Fruit fly (Drosophila melanogaster) whole organism, embryonic: ENCODE results near the gene CG6126.

Experiments used
- Ada2b ChIP-seq: fragments of 200-800 bp; sonication (Bioruptor generic); IDR thresholded peaks from 2 replicates; pipeline ENCODE4 v1.3.6; 2022; ENCODE audit warnings: missing biosample characterization, missing genetic modification characterization
- Atf3 ChIP-seq: fragments of 200-800 bp; sonication (Bioruptor generic); optimal IDR thresholded peaks from 3 replicates; lab custom pipeline; 2016; ENCODE audit warnings: missing biosample characterization, missing genetic modification characterization
- BtbVII ChIP-seq: fragments of 200-800 bp; sonication (Bioruptor generic); optimal IDR thresholded peaks from 3 replicates; lab custom pipeline; 2017; ENCODE audit warnings: missing biosample characterization, mild to moderate bottlenecking, missing genetic modification characterization
- CG12219 ChIP-seq: fragments of 200-800 bp; sonication (Bioruptor generic); optimal IDR thresholded peaks from 3 replicates; lab custom pipeline; 2018; ENCODE audit warnings: missing biosample characterization, mild to moderate bottlenecking, missing genetic modification characterization
- CG12236 ChIP-seq: fragments of 200-800 bp; sonication (Bioruptor generic); optimal IDR thresholded peaks from 2 replicates; lab custom pipeline; 2016; ENCODE audit warnings: missing biosample characterization, missing genetic modification characterization
- CG12299 ChIP-seq: fragments of 200-800 bp; sonication (Bioruptor generic); optimal IDR thresholded peaks from 2 replicates; lab custom pipeline; 2018; ENCODE audit warnings: missing biosample characterization, mild to moderate bottlenecking, missing genetic modification characterization
- CG13287 ChIP-seq: fragments of 200-800 bp; sonication (Bioruptor generic); IDR thresholded peaks from 2 replicates; pipeline ENCODE4 v1.3.6; 2022; ENCODE audit warnings: missing biosample characterization, missing genetic modification characterization; ENCODE audit not compliant: partially characterized antibody
- CG14441 ChIP-seq: fragments of 200-800 bp; sonication (Bioruptor generic); IDR thresholded peaks from 2 replicates; pipeline ENCODE4 v1.3.6; 2022; ENCODE audit warnings: missing biosample characterization, missing genetic modification characterization
- CG14965 ChIP-seq: fragments of 200-800 bp; sonication (Bioruptor generic); optimal IDR thresholded peaks from 2 replicates; lab custom pipeline; 2016; ENCODE audit warnings: missing biosample characterization, missing genetic modification characterization, borderline replicate concordance
- CG17359 ChIP-seq: fragments of 200-800 bp; sonication (Bioruptor generic); optimal IDR thresholded peaks from 3 replicates; lab custom pipeline; 2018; ENCODE audit warnings: missing biosample characterization, mild to moderate bottlenecking, missing genetic modification characterization, moderate library complexity
- CG17361 ChIP-seq: fragments of 200-800 bp; sonication (Bioruptor generic); IDR thresholded peaks from 3 replicates; pipeline ENCODE4 v1.3.6; 2022; ENCODE audit warnings: missing biosample characterization, missing genetic modification characterization
- CG18476 ChIP-seq: fragments of 200-800 bp; sonication (Bioruptor generic); optimal IDR thresholded peaks from 2 replicates; lab custom pipeline; 2016; ENCODE audit warnings: missing biosample characterization, mild to moderate bottlenecking, missing genetic modification characterization
- CG2202 ChIP-seq: fragments of 200-800 bp; sonication (Bioruptor generic); optimal IDR thresholded peaks from 2 replicates; lab custom pipeline; 2018; ENCODE audit warnings: missing biosample characterization, mild to moderate bottlenecking, missing genetic modification characterization
- CG2678 ChIP-seq: fragments of 200-800 bp; sonication (Bioruptor generic); optimal IDR thresholded peaks from 3 replicates; lab custom pipeline; 2019; ENCODE audit warnings: missing biosample characterization, mild to moderate bottlenecking, missing genetic modification characterization, moderate library complexity
- CG7556 ChIP-seq: fragments of 200-800 bp; sonication (Bioruptor generic); optimal IDR thresholded peaks from 2 replicates; lab custom pipeline; 2017; ENCODE audit warnings: missing biosample characterization, mild to moderate bottlenecking, missing genetic modification characterization
- CG7987 ChIP-seq: fragments of 200-800 bp; sonication (Bioruptor generic); optimal IDR thresholded peaks from 2 replicates; lab custom pipeline; 2018; ENCODE audit warnings: missing biosample characterization, mild to moderate bottlenecking, missing genetic modification characterization, moderate library complexity
- CG9797 ChIP-seq: fragments of 200-800 bp; sonication (Bioruptor generic); optimal IDR thresholded peaks from 3 replicates; lab custom pipeline; 2018; ENCODE audit warnings: missing biosample characterization, mild to moderate bottlenecking, missing genetic modification characterization
- CG9817 ChIP-seq: fragments of 200-800 bp; sonication (Bioruptor generic); optimal IDR thresholded peaks from 2 replicates; lab custom pipeline; 2018; ENCODE audit warnings: missing biosample characterization, mild to moderate bottlenecking, missing genetic modification characterization, moderate library complexity
- CoRest ChIP-seq: fragments of 200-800 bp; sonication (Bioruptor generic); optimal IDR thresholded peaks from 3 replicates; lab custom pipeline; 2018; ENCODE audit warnings: missing biosample characterization, mild to moderate bottlenecking, missing genetic modification characterization, moderate library complexity
- Fer2 ChIP-seq: fragments of 200-800 bp; sonication (Bioruptor generic); optimal IDR thresholded peaks from 2 replicates; lab custom pipeline; 2018; ENCODE audit warnings: missing biosample characterization, mild to moderate bottlenecking, missing genetic modification characterization, moderate library complexity
- MESR4 ChIP-seq: fragments of 200-800 bp; sonication (Bioruptor generic); optimal IDR thresholded peaks from 2 replicates; lab custom pipeline; 2018; ENCODE audit warnings: missing biosample characterization, mild to moderate bottlenecking, missing genetic modification characterization, moderate library complexity
- Nf-YB ChIP-seq: fragments of 200-800 bp; sonication (Bioruptor generic); optimal IDR thresholded peaks from 3 replicates; lab custom pipeline; 2019; ENCODE audit warnings: missing biosample characterization, mild to moderate bottlenecking, missing genetic modification characterization, moderate library complexity
- Ptx1 ChIP-seq: fragments of 200-800 bp; sonication (Bioruptor generic); IDR thresholded peaks from 2 replicates; pipeline ENCODE4 v1.3.6; 2022; ENCODE audit warnings: missing biosample characterization, missing genetic modification characterization
- Stat92E ChIP-seq, 3 experiments: fragments of >200 bp in 2 of 3; fragments of 200-800 bp in 1 of 3; sonication (Bioruptor generic) in 1 of 3; optimal IDR thresholded peaks; 2 replicates each; lab custom pipeline; 2017 to 2019; ENCODE audit warnings: missing biosample characterization in 3 of 3, missing genetic modification characterization in 3 of 3, mild to moderate bottlenecking in 1 of 3, moderate library complexity in 1 of 3
- YL-1 ChIP-seq: fragments of 200-800 bp; sonication (Bioruptor generic); optimal IDR thresholded peaks from 3 replicates; lab custom pipeline; 2017; ENCODE audit warnings: missing biosample characterization, mild to moderate bottlenecking, missing genetic modification characterization
- ara ChIP-seq: fragments of 200-800 bp; sonication (Bioruptor generic); IDR thresholded peaks from 2 replicates; pipeline ENCODE4 v1.3.6; 2022; ENCODE audit warnings: missing biosample characterization, missing genetic modification characterization
- ato ChIP-seq: fragments of 200-800 bp; sonication (Bioruptor generic); IDR thresholded peaks from 2 replicates; pipeline ENCODE4 v1.3.6; 2022; ENCODE audit warnings: missing biosample characterization, missing genetic modification characterization; ENCODE audit not compliant: partially characterized antibody
- br ChIP-seq: fragments of >200 bp; optimal IDR thresholded peaks from 2 replicates; lab custom pipeline; 2017
- chn ChIP-seq: fragments of 200-800 bp; sonication (Bioruptor generic); optimal IDR thresholded peaks from 2 replicates; lab custom pipeline; 2016; ENCODE audit warnings: missing biosample characterization, missing genetic modification characterization
- crc ChIP-seq: fragments of 200-800 bp; sonication (Bioruptor generic); optimal IDR thresholded peaks from 2 replicates; lab custom pipeline; 2016; ENCODE audit warnings: missing biosample characterization, missing genetic modification characterization
- dati ChIP-seq: fragments of 200-800 bp; sonication (Bioruptor generic); IDR thresholded peaks from 2 replicates; pipeline ENCODE4 v1.3.6; 2022; ENCODE audit warnings: missing biosample characterization, missing genetic modification characterization
- emc ChIP-seq: fragments of 200-800 bp; sonication (Bioruptor generic); optimal IDR thresholded peaks from 2 replicates; lab custom pipeline; 2016; ENCODE audit warnings: missing biosample characterization, missing genetic modification characterization
- ewg ChIP-seq: fragments of 200-800 bp; sonication (Bioruptor generic); optimal IDR thresholded peaks from 3 replicates; lab custom pipeline; 2017; ENCODE audit warnings: mild to moderate bottlenecking, missing biosample characterization, missing genetic modification reagents, missing genetic modification characterization
- fd96Cb ChIP-seq: fragments of 200-800 bp; sonication (Bioruptor generic); optimal IDR thresholded peaks from 2 replicates; lab custom pipeline; 2018; ENCODE audit warnings: missing biosample characterization, mild to moderate bottlenecking, missing genetic modification characterization, moderate library complexity
- ftz-f1 ChIP-seq: fragments of 200-800 bp; sonication (Bioruptor generic); optimal IDR thresholded peaks from 2 replicates; lab custom pipeline; 2016; ENCODE audit warnings: missing biosample characterization, missing genetic modification characterization
- gcm2 ChIP-seq: fragments of 200-800 bp; sonication (Bioruptor generic); optimal IDR thresholded peaks from 2 replicates; lab custom pipeline; 2016; ENCODE audit warnings: missing biosample characterization, missing genetic modification characterization
- inv ChIP-seq: fragments of 200-800 bp; sonication (Bioruptor generic); IDR thresholded peaks from 2 replicates; pipeline ENCODE4 v1.3.6; 2022; ENCODE audit warnings: missing biosample characterization, missing genetic modification characterization; ENCODE audit not compliant: partially characterized antibody
- nerfin-1 ChIP-seq: fragments of 200-800 bp; sonication (Bioruptor generic); optimal IDR thresholded peaks from 3 replicates; lab custom pipeline; 2019; ENCODE audit warnings: missing biosample characterization, mild to moderate bottlenecking, missing genetic modification characterization, moderate library complexity
- nerfin-2 ChIP-seq: fragments of 200-800 bp; sonication (Bioruptor generic); IDR thresholded peaks from 2 replicates; pipeline ENCODE4 v1.3.6; 2022; ENCODE audit warnings: missing biosample characterization, missing genetic modification characterization; ENCODE audit not compliant: partially characterized antibody
- pan ChIP-seq, 4 experiments: fragments of >200 bp in 3 of 4; fragments of 200-800 bp in 1 of 4; sonication (Bioruptor generic) in 1 of 4; optimal IDR thresholded peaks in 3 of 4; IDR thresholded peaks in 1 of 4; 2 replicates each; pipeline versions ENCODE4 v1.3.6 to Lab custom; 2017 to 2022; ENCODE audit warnings: missing biosample characterization in 2 of 4, missing genetic modification characterization in 2 of 4, mixed read lengths in 1 of 4
- pros ChIP-seq: fragments of 200-800 bp; sonication (Bioruptor generic); optimal IDR thresholded peaks from 3 replicates; lab custom pipeline; 2019; ENCODE audit warnings: missing biosample characterization, mild to moderate bottlenecking, missing genetic modification characterization, moderate library complexity
- ro ChIP-seq: fragments of 200-800 bp; sonication (Bioruptor generic); IDR thresholded peaks from 2 replicates; pipeline ENCODE4 v1.3.6; 2022; ENCODE audit warnings: missing biosample characterization, missing genetic modification characterization
- sima ChIP-seq: fragments of 200-800 bp; sonication (Bioruptor generic); optimal IDR thresholded peaks from 2 replicates; lab custom pipeline; 2016; ENCODE audit warnings: missing biosample characterization, missing genetic modification characterization
- sqz ChIP-seq: fragments of 200-800 bp; sonication (Bioruptor generic); optimal IDR thresholded peaks from 3 replicates; lab custom pipeline; 2018; ENCODE audit warnings: missing biosample characterization, mild to moderate bottlenecking, missing genetic modification characterization
- tin ChIP-seq: fragments of 200-800 bp; sonication (Bioruptor generic); optimal IDR thresholded peaks from 3 replicates; lab custom pipeline; 2016; ENCODE audit warnings: missing biosample characterization, missing genetic modification characterization
- tll ChIP-seq, 2 experiments: fragments of 200-800 bp in 1 of 2; fragments of >200 bp in 1 of 2; sonication (Bioruptor generic) in 1 of 2; optimal IDR thresholded peaks; 2 replicates each; lab custom pipeline; 2017 to 2019; ENCODE audit warnings: missing biosample characterization in 2 of 2, missing genetic modification characterization in 2 of 2, mild to moderate bottlenecking in 1 of 2, moderate library complexity in 1 of 2
- zfh2 ChIP-seq: fragments of 200-800 bp; sonication (Bioruptor generic); optimal IDR thresholded peaks from 2 replicates; lab custom pipeline; 2016; ENCODE audit warnings: missing biosample characterization, missing genetic modification characterization

The CG6126 gene

dm6 chr3R:16231385-16232307 is 28.8 kb upstream of the CG6126 start (continued):
- no peak for TF ChIP-seq ato (GFP tag; lab: Robert Waterston, UW)
- no peak for TF ChIP-seq Ada2b (GFP tag; lab: Robert Waterston, UW)
- TF ChIP-seq sima, result peak; percentile 64
- TF ChIP-seq CG2202, result peak; percentile 34
- peak; percentile 50 for TF ChIP-seq CG12299 (tag; lab: Kevin White, UChicago)
- no peak for TF ChIP-seq ara (GFP tag; lab: Robert Waterston, UW)
- TF ChIP-seq YL-1 (GFP tag; lab: Kevin White, UChicago), result peak; percentile 14
- peak; percentile 85 for TF ChIP-seq CoRest (tag; lab: Kevin White, UChicago)
- no peak for TF ChIP-seq inv (GFP tag; lab: Robert Waterston, UW)
- peak; percentile 70 for TF ChIP-seq Atf3 (GFP tag; lab: Kevin White, UChicago)
- TF ChIP-seq fd96Cb, result peak; percentile 80
- TF ChIP-seq CG12219 (GFP tag; lab: Kevin White, UChicago), result peak; percentile 56
- TF ChIP-seq CG17359, result peak; percentile 68
- peak; percentile 63 for TF ChIP-seq ewg
- TF ChIP-seq chn (GFP tag; lab: Kevin White, UChicago), result peak; percentile 67
- no peak for TF ChIP-seq br (lab: Kevin White, UChicago)
- peak; percentile 57 for TF ChIP-seq zfh2 (GFP tag; lab: Kevin White, UChicago)
- TF ChIP-seq nerfin-2, result no peak
- no peak for TF ChIP-seq CG13287 (GFP tag; lab: Robert Waterston, UW)
- no peak for TF ChIP-seq CG14965
- no peak for TF ChIP-seq CG7987 (GFP tag; lab: Kevin White, UChicago)
- no peak for TF ChIP-seq pan (optimal IDR thresholded peaks at IDR 0.05; lab: Kevin White, UChicago)
- no peak for TF ChIP-seq pan (GFP tag; optimal IDR thresholded peaks at IDR 0.05 in 1 of 2, IDR thresholded peaks at IDR 0.05 in 1 of 2)
- no peak for TF ChIP-seq ro
- peak; percentile 76 for TF ChIP-seq ftz-f1 (GFP tag; lab: Kevin White, UChicago)
- TF ChIP-seq BtbVII (GFP tag; lab: Kevin White, UChicago), result peak; percentile 70
- no peak for TF ChIP-seq Stat92E (GFP tag; optimal IDR thresholded peaks at IDR 0.05; lab: Kevin White, UChicago)
- no peak for TF ChIP-seq Fer2
- TF ChIP-seq CG18476 (GFP tag; lab: Kevin White, UChicago), result peak; percentile 62
- peak; percentile 5 for TF ChIP-seq CG9797 (GFP tag; lab: Kevin White, UChicago)
- peak; percentile 35 for TF ChIP-seq CG12236
- TF ChIP-seq CG14441 (GFP tag; lab: Robert Waterston, UW), result no peak
- no peak for TF ChIP-seq CG17361 (GFP tag; lab: Robert Waterston, UW)
- TF ChIP-seq Nf-YB (GFP tag; lab: Kevin White, UChicago), result peak; percentile 37
- peak; percentile 32 for TF ChIP-seq sqz (GFP tag; lab: Kevin White, UChicago)
- peak; percentile 8 for TF ChIP-seq emc
- peak; percentile 49 for TF ChIP-seq crc (GFP tag; lab: Kevin White, UChicago)
- TF ChIP-seq tll (GFP tag; optimal IDR thresholded peaks at IDR 0.05; lab: Kevin White, UChicago), result peak; percentile 13 to 39
- TF ChIP-seq dati (GFP tag; lab: Robert Waterston, UW), result no peak
- TF ChIP-seq Ptx1 (GFP tag; lab: Robert Waterston, UW), result no peak
- TF ChIP-seq pros (GFP tag; lab: Kevin White, UChicago), result peak; percentile 71
- peak; percentile 86 for TF ChIP-seq CG2678 (tag; lab: Kevin White, UChicago)
- peak; percentile 64 for TF ChIP-seq gcm2
- TF ChIP-seq CG7556 (GFP tag; lab: Kevin White, UChicago), result peak; percentile 80
- TF ChIP-seq CG9817 (tag; lab: Kevin White, UChicago), result peak; percentile 67
- peak; percentile 66 for TF ChIP-seq tin
- peak; percentile 64 for TF ChIP-seq nerfin-1 (tag; lab: Kevin White, UChicago)
- no peak for TF ChIP-seq MESR4
